Fruit fly (Drosophila melanogaster) whole organism, embryonic: ENCODE measurements around the gene HemK1.
A peak's percentile ranks its signal among the peaks of the same experiment; 100 is the strongest.

Experiments used
- Aef1 ChIP-seq: fragments of 200-800 bp; sonication (Bioruptor generic); IDR thresholded peaks from 3 replicates; pipeline ENCODE4 v1.3.6; 2022; ENCODE audit warnings: missing biosample characterization, missing genetic modification characterization
- Atf6 ChIP-seq: fragments of 200-800 bp; sonication (Bioruptor generic); IDR thresholded peaks from 2 replicates; pipeline ENCODE4 v1.3.6; 2022; ENCODE audit warnings: missing biosample characterization, missing genetic modification characterization
- BtbVII ChIP-seq: fragments of 200-800 bp; sonication (Bioruptor generic); optimal IDR thresholded peaks from 3 replicates; lab custom pipeline; 2017; ENCODE audit warnings: missing biosample characterization, mild to moderate bottlenecking, missing genetic modification characterization
- CG10462 ChIP-seq: fragments of 200-800 bp; sonication (Bioruptor generic); optimal IDR thresholded peaks from 2 replicates; lab custom pipeline; 2016; ENCODE audit warnings: missing biosample characterization, missing genetic modification characterization
- CG12659 ChIP-seq: fragments of 200-800 bp; sonication (Bioruptor generic); optimal IDR thresholded peaks from 3 replicates; lab custom pipeline; 2017; ENCODE audit warnings: mild to moderate bottlenecking, missing biosample characterization, missing genetic modification reagents, missing genetic modification characterization
- CG13287 ChIP-seq: fragments of 200-800 bp; sonication (Bioruptor generic); IDR thresholded peaks from 2 replicates; pipeline ENCODE4 v1.3.6; 2022; ENCODE audit warnings: missing biosample characterization, missing genetic modification characterization; ENCODE audit not compliant: partially characterized antibody
- CG16863 ChIP-seq: fragments of 200-800 bp; sonication (Bioruptor generic); optimal IDR thresholded peaks from 3 replicates; lab custom pipeline; 2016; ENCODE audit warnings: missing biosample characterization, missing genetic modification characterization
- CG17328 ChIP-seq: fragments of 200-800 bp; sonication (Bioruptor generic); IDR thresholded peaks from 2 replicates; pipeline ENCODE4 v1.3.6; 2022; ENCODE audit warnings: missing biosample characterization, missing genetic modification characterization
- CG17385 ChIP-seq: fragments of 200-800 bp; sonication (Bioruptor generic); optimal IDR thresholded peaks from 3 replicates; lab custom pipeline; 2018; ENCODE audit warnings: missing biosample characterization, mild to moderate bottlenecking, missing genetic modification characterization
- CG17829 ChIP-seq: fragments of 200-800 bp; optimal IDR thresholded peaks from 2 replicates; lab custom pipeline; 2019; ENCODE audit warnings: missing biosample characterization, mild to moderate bottlenecking, missing genetic modification characterization, moderate library complexity
- CG2199 ChIP-seq: fragments of 200-800 bp; sonication (Bioruptor generic); IDR thresholded peaks from 3 replicates; pipeline ENCODE4 v1.3.6; 2022; ENCODE audit warnings: missing biosample characterization, missing genetic modification characterization
- CG2202 ChIP-seq: fragments of 200-800 bp; sonication (Bioruptor generic); optimal IDR thresholded peaks from 2 replicates; lab custom pipeline; 2018; ENCODE audit warnings: missing biosample characterization, mild to moderate bottlenecking, missing genetic modification characterization
- CG31441 ChIP-seq: fragments of 200-800 bp; sonication (Bioruptor generic); IDR thresholded peaks from 2 replicates; pipeline ENCODE4 v1.3.6; 2022; ENCODE audit warnings: missing biosample characterization, missing genetic modification characterization
- CG34376 ChIP-seq: fragments of 200-800 bp; sonication (Bioruptor generic); optimal IDR thresholded peaks from 2 replicates; lab custom pipeline; 2018; ENCODE audit warnings: missing biosample characterization, mild to moderate bottlenecking, missing genetic modification characterization
- CG3995 ChIP-seq: fragments of 200-800 bp; sonication (Bioruptor generic); optimal IDR thresholded peaks from 3 replicates; lab custom pipeline; 2016; ENCODE audit warnings: missing biosample characterization, missing genetic modification characterization
- CG4328 ChIP-seq: fragments of 200-800 bp; sonication (Bioruptor generic); optimal IDR thresholded peaks from 3 replicates; lab custom pipeline; 2017; ENCODE audit warnings: missing biosample characterization, missing genetic modification reagents, missing genetic modification characterization
- CG4617 ChIP-seq: fragments of 200-800 bp; sonication (Bioruptor generic); optimal IDR thresholded peaks from 3 replicates; lab custom pipeline; 2016; ENCODE audit warnings: missing biosample characterization, missing genetic modification characterization, borderline replicate concordance
- CG5180 ChIP-seq: fragments of 200-800 bp; sonication (Bioruptor generic); optimal IDR thresholded peaks from 3 replicates; lab custom pipeline; 2017; ENCODE audit warnings: missing biosample characterization, missing genetic modification characterization, mild to moderate bottlenecking, moderate library complexity, missing genetic modification reagents
- CG9437 ChIP-seq: fragments of 200-800 bp; sonication (Bioruptor generic); optimal IDR thresholded peaks from 2 replicates; lab custom pipeline; 2018; ENCODE audit warnings: missing biosample characterization, mild to moderate bottlenecking, missing genetic modification characterization
- CG9797 ChIP-seq: fragments of 200-800 bp; sonication (Bioruptor generic); optimal IDR thresholded peaks from 3 replicates; lab custom pipeline; 2018; ENCODE audit warnings: missing biosample characterization, mild to moderate bottlenecking, missing genetic modification characterization
- Dip3 ChIP-seq: fragments of 200-800 bp; sonication (Bioruptor generic); optimal IDR thresholded peaks from 3 replicates; lab custom pipeline; 2016; ENCODE audit warnings: missing biosample characterization, missing genetic modification characterization
- Dp ChIP-seq: fragments of 200-800 bp; sonication (Bioruptor generic); optimal IDR thresholded peaks from 2 replicates; lab custom pipeline; 2018; ENCODE audit warnings: missing biosample characterization, mild to moderate bottlenecking, missing genetic modification characterization, moderate library complexity
- HLHmδ ChIP-seq: fragments of 200-800 bp; sonication (Bioruptor generic); optimal IDR thresholded peaks from 2 replicates; lab custom pipeline; 2018; ENCODE audit warnings: missing biosample characterization, mild to moderate bottlenecking, missing genetic modification characterization, moderate library complexity
- Med ChIP-seq: fragments of 200-800 bp; sonication (Bioruptor generic); peaks from one replicate; lab custom pipeline; 2016; ENCODE audit warnings: missing biosample characterization, missing genetic modification characterization, mild to moderate bottlenecking, inconsistent platforms, moderate library complexity
- Optix ChIP-seq: fragments of 200-800 bp; sonication (Bioruptor generic); IDR thresholded peaks from 3 replicates; pipeline ENCODE4 v1.3.6; 2022; ENCODE audit warnings: missing biosample characterization, missing genetic modification characterization
- Sox100B ChIP-seq: fragments of 200-800 bp; sonication (Bioruptor generic); optimal IDR thresholded peaks from 3 replicates; lab custom pipeline; 2018; ENCODE audit warnings: missing biosample characterization, mild to moderate bottlenecking, missing genetic modification characterization
- Xbp1 ChIP-seq: fragments of 200-800 bp; sonication (Bioruptor generic); optimal IDR thresholded peaks from 3 replicates; lab custom pipeline; 2016; ENCODE audit warnings: missing biosample characterization, mild to moderate bottlenecking, missing genetic modification characterization
- YL-1 ChIP-seq: fragments of 200-800 bp; sonication (Bioruptor generic); optimal IDR thresholded peaks from 3 replicates; lab custom pipeline; 2017; ENCODE audit warnings: missing biosample characterization, mild to moderate bottlenecking, missing genetic modification characterization
- ato ChIP-seq: fragments of 200-800 bp; sonication (Bioruptor generic); IDR thresholded peaks from 2 replicates; pipeline ENCODE4 v1.3.6; 2022; ENCODE audit warnings: missing biosample characterization, missing genetic modification characterization; ENCODE audit not compliant: partially characterized antibody
- chinmo ChIP-seq: fragments of 200-800 bp; sonication (Bioruptor generic); IDR thresholded peaks from 4 replicates; pipeline ENCODE4 v1.3.6; 2022; ENCODE audit warnings: missing biosample characterization, missing genetic modification characterization; ENCODE audit not compliant: partially characterized antibody
- dm ChIP-seq: fragments of 200-800 bp; sonication (Bioruptor generic); optimal IDR thresholded peaks from 3 replicates; lab custom pipeline; 2016; ENCODE audit warnings: missing biosample characterization, missing genetic modification characterization
- exex ChIP-seq: fragments of 200-800 bp; sonication (Bioruptor generic); optimal IDR thresholded peaks from 4 replicates; lab custom pipeline; 2018; ENCODE audit warnings: missing biosample characterization, mild to moderate bottlenecking, missing genetic modification characterization, moderate library complexity
- gfzf ChIP-seq: fragments of 200-800 bp; sonication (Bioruptor generic); optimal IDR thresholded peaks from 2 replicates; lab custom pipeline; 2016; ENCODE audit warnings: missing biosample characterization, mild to moderate bottlenecking, missing genetic modification characterization, moderate library complexity
- hbn ChIP-seq: fragments of 200-800 bp; sonication (Bioruptor generic); IDR thresholded peaks from 2 replicates; pipeline ENCODE4 v1.3.6; 2022; ENCODE audit warnings: missing biosample characterization, missing genetic modification characterization; ENCODE audit not compliant: partially characterized antibody
- jing ChIP-seq: fragments of 200-800 bp; sonication (Bioruptor generic); optimal IDR thresholded peaks from 2 replicates; lab custom pipeline; 2018; ENCODE audit warnings: missing biosample characterization, mild to moderate bottlenecking, missing genetic modification characterization
- kni ChIP-seq: fragments of 200-800 bp; sonication (Bioruptor generic); optimal IDR thresholded peaks from 3 replicates; lab custom pipeline; 2017; ENCODE audit warnings: mild to moderate bottlenecking, missing biosample characterization, missing genetic modification reagents, missing genetic modification characterization
- lov ChIP-seq, 2 experiments: fragments of 200-800 bp in 1 of 2; fragments of >200 bp in 1 of 2; sonication (Bioruptor generic) in 1 of 2; IDR thresholded peaks in 1 of 2; optimal IDR thresholded peaks in 1 of 2; 2 replicates in 1 of 2; 3 replicates in 1 of 2; pipeline versions ENCODE4 v1.3.6 to Lab custom; 2017 to 2022; ENCODE audit warnings: missing biosample characterization in 1 of 2, missing genetic modification characterization in 1 of 2
- mirr ChIP-seq: fragments of 200-800 bp; sonication (Bioruptor generic); optimal IDR thresholded peaks from 3 replicates; lab custom pipeline; 2018; ENCODE audit warnings: missing biosample characterization, mild to moderate bottlenecking, missing genetic modification characterization
- nau ChIP-seq: fragments of 200-800 bp; sonication (Bioruptor generic); optimal IDR thresholded peaks from 3 replicates; lab custom pipeline; 2017; ENCODE audit warnings: missing biosample characterization, mild to moderate bottlenecking, missing genetic modification characterization, missing genetic modification reagents
- pzg ChIP-seq: fragments of 200-800 bp; sonication (Bioruptor generic); optimal IDR thresholded peaks from 3 replicates; lab custom pipeline; 2018; ENCODE audit warnings: missing biosample characterization, mild to moderate bottlenecking, missing genetic modification characterization, moderate library complexity
- sd ChIP-seq: fragments of 200-800 bp; sonication (Bioruptor generic); optimal IDR thresholded peaks from 3 replicates; lab custom pipeline; 2018; ENCODE audit warnings: missing biosample characterization, mild to moderate bottlenecking, missing genetic modification characterization, moderate library complexity
- seq ChIP-seq: fragments of 200-800 bp; sonication (Bioruptor generic); IDR thresholded peaks from 2 replicates; pipeline ENCODE4 v1.3.6; 2022; ENCODE audit warnings: missing biosample characterization, missing genetic modification characterization
- stc ChIP-seq: fragments of 200-800 bp; sonication (Bioruptor generic); IDR thresholded peaks from 2 replicates; pipeline ENCODE4 v1.3.6; 2022; ENCODE audit warnings: missing biosample characterization, missing genetic modification characterization
- stwl ChIP-seq: fragments of 200-800 bp; sonication (Bioruptor generic); optimal IDR thresholded peaks from 3 replicates; lab custom pipeline; 2018; ENCODE audit warnings: missing biosample characterization, mild to moderate bottlenecking, missing genetic modification characterization, moderate library complexity
- tll ChIP-seq, 2 experiments: fragments of 200-800 bp in 1 of 2; fragments of >200 bp in 1 of 2; sonication (Bioruptor generic) in 1 of 2; optimal IDR thresholded peaks; 2 replicates each; lab custom pipeline; 2017 to 2019; ENCODE audit warnings: missing biosample characterization in 2 of 2, missing genetic modification characterization in 2 of 2, mild to moderate bottlenecking in 1 of 2, moderate library complexity in 1 of 2
- tna ChIP-seq: fragments of 200-800 bp; sonication (Bioruptor generic); IDR thresholded peaks from 2 replicates; pipeline ENCODE4 v1.3.6; 2022; ENCODE audit warnings: missing biosample characterization, missing genetic modification characterization; ENCODE audit not compliant: partially characterized antibody
- trem ChIP-seq: fragments of 200-800 bp; optimal IDR thresholded peaks from 3 replicates; lab custom pipeline; 2019; ENCODE audit warnings: missing biosample characterization, mild to moderate bottlenecking, missing genetic modification characterization, moderate library complexity

The HemK1 gene

DNA sequence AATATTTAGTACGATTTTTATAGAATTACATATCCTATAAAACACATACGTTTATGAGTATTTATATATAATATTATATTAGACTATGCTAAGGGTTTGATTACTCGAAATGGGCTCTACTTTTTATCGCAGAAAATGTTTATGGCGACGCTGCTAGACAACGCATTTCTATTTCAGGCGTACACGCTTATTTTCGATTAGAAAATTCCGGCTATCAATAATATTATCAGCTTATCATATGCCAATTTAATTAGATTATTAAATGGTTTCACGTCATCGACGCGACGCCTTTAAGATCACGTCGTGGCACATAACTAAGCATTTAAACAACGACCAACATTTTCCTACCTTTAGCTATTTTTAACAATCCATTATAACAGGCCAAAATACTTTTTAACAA, 41.2 kb downstream of the HemK1 start:
- TF ChIP-seq CG2202 (tag; lab: Kevin White, UChicago), result no peak
- TF ChIP-seq kni (GFP tag; lab: Kevin White, UChicago), result no peak
- no peak for TF ChIP-seq CG3995 (GFP tag; lab: Kevin White, UChicago)
- TF ChIP-seq exex (tag; lab: Kevin White, UChicago), result peak; percentile 95
- TF ChIP-seq Optix (GFP tag; lab: Robert Waterston, UW), result no peak
- no peak for TF ChIP-seq CG31441 (GFP tag; lab: Robert Waterston, UW)
- TF ChIP-seq CG17328 (GFP tag; lab: Robert Waterston, UW), result no peak
- peak; percentile 40 for TF ChIP-seq CG34376 (GFP tag; lab: Kevin White, UChicago)
- TF ChIP-seq mirr (GFP tag; lab: Kevin White, UChicago), result peak; percentile 40
- TF ChIP-seq sd (tag; lab: Kevin White, UChicago), result peak; percentile 37

dm6 chr2L:6424198-6424597, 43.3 kb downstream of the HemK1 start, which contains the start of gene Fic:
Fic (plus strand) TSS chr2L:6424336.
- TF ChIP-seq trem (tag; lab: Kevin White, UChicago) (peak; percentile 16), BtbVII (GFP tag; lab: Kevin White, UChicago) (no peak), stc (GFP tag; lab: Robert Waterston, UW) (peak; percentile 27; the same call in 1 of the 2 replicates), Dp (peak; percentile 57), HLHmδ (no peak), dm (peak; percentile 32), Sox100B (no peak), Xbp1 (GFP tag; lab: Kevin White, UChicago) (peak; percentile 90), CG17829 (tag; lab: Kevin White, UChicago) (peak; percentile 0), lov (optimal IDR thresholded peaks at IDR 0.05; lab: Kevin White, UChicago) (no peak), lov (GFP tag; IDR thresholded peaks at IDR 0.05; lab: Robert Waterston, UW) (0 out of 3 replicates have a peak, but pooled peaks have one; percentile 27), CG9797 (GFP tag; lab: Kevin White, UChicago) (peak; percentile 68), pzg (GFP tag; lab: Kevin White, UChicago) (peak; percentile 43), CG9437 (GFP tag; lab: Kevin White, UChicago) (peak; percentile 25), jing (no peak), Med (GFP tag; lab: Kevin White, UChicago) (peak; percentile 78), tll (GFP tag; optimal IDR thresholded peaks at IDR 0.05; lab: Kevin White, UChicago) (peak in 1 of 2 experiments; percentile 75), Aef1 (GFP tag; lab: Robert Waterston, UW) (no peak), seq (GFP tag; lab: Robert Waterston, UW) (no peak), CG2199 (0 out of 3 replicates have a peak, but pooled peaks have one; percentile 18), ato (GFP tag; lab: Robert Waterston, UW) (no peak), hbn (GFP tag; lab: Robert Waterston, UW) (no peak), CG12659 (GFP tag; lab: Kevin White, UChicago) (peak; percentile 4), Atf6 (0 out of 2 replicates have a peak, but pooled peaks have one; percentile 18), stwl (peak; percentile 87), gfzf (GFP tag; lab: Kevin White, UChicago) (peak; percentile 55), tna (GFP tag; lab: Robert Waterston, UW) (peak; percentile 28; the same call in 1 of the 2 replicates), CG4617 (GFP tag; lab: Kevin White, UChicago) (peak; percentile 67), Dip3 (GFP tag; lab: Kevin White, UChicago) (no peak), YL-1 (GFP tag; lab: Kevin White, UChicago) (peak; percentile 26), chinmo (peak; percentile 69; the same call in 2 of the 4 replicates), CG4328 (GFP tag; lab: Kevin White, UChicago) (no peak), CG16863 (no peak), CG5180 (GFP tag; lab: Kevin White, UChicago) (peak; percentile 37), CG13287 (GFP tag; lab: Robert Waterston, UW) (peak; percentile 58; the same call in 1 of the 2 replicates), nau (GFP tag; lab: Kevin White, UChicago) (no peak), CG10462 (GFP tag; lab: Kevin White, UChicago) (no peak), CG17385 (peak; percentile 97)
